Fruit fly (Drosophila melanogaster): ENCODE measurements around the gene CG8043.

Gene CG8043

DNA sequence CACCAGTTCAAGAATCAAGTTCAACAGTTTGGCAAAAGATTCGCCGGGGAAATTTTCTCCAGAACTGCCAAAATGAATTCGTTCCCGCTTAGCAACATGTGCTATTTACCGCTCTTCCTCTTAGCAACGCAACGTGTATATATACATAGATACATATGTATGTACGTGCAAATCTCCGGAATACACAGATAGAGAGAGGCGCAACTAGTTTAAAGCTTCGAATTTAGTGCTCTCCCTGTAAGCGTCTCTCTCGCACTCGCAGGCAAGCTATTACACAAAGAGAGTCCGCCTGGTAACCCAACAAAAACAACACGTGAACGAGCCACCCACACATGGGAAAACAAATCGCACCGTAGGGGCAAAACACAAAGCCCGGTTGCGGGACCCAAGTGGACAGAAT is 18.0 kb upstream of the CG8043 start:
- no peak for TF ChIP-seq CG1024 (GFP tag; IDR thresholded peaks at IDR 0.05)
- no peak for TF ChIP-seq ranshi (GFP tag; IDR thresholded peaks at IDR 0.05)
- TF ChIP-seq tin (GFP tag; optimal IDR thresholded peaks at IDR 0.05), result no peak
- TF ChIP-seq chinmo (GFP tag; IDR thresholded peaks at IDR 0.05; ENCODE audit: partially characterized antibody), result 0 out of 4 replicates have a peak, but pooled peaks have one; percentile 27
- TF ChIP-seq vvl (GFP tag; IDR thresholded peaks at IDR 0.05), result 0 out of 2 replicates have a peak, but pooled peaks have one; percentile 12
- TF ChIP-seq ERR (GFP tag; optimal IDR thresholded peaks at IDR 0.05), result no peak
- no peak for TF ChIP-seq Dek (tag; optimal IDR thresholded peaks at IDR 0.05)
- no peak for TF ChIP-seq vfl (GFP tag; optimal IDR thresholded peaks at IDR 0.05)
- no peak for TF ChIP-seq CG3281 (GFP tag; optimal IDR thresholded peaks at IDR 0.05)
- TF ChIP-seq Dll (GFP tag; IDR thresholded peaks at IDR 0.05; ENCODE audit: partially characterized antibody), result no peak
- TF ChIP-seq CG9876 (GFP tag; optimal IDR thresholded peaks at IDR 0.05), result no peak
- no peak for TF ChIP-seq pita (GFP tag; optimal IDR thresholded peaks at IDR 0.05)
- no peak for TF ChIP-seq fru (optimal IDR thresholded peaks at IDR 0.05)
- no peak for TF ChIP-seq ewg (GFP tag; optimal IDR thresholded peaks at IDR 0.05)
- TF ChIP-seq CG14667 (GFP tag; IDR thresholded peaks at IDR 0.05), result no peak
- TF ChIP-seq CG7987 (GFP tag; optimal IDR thresholded peaks at IDR 0.05), result no peak
- TF ChIP-seq CG6813 (GFP tag; optimal IDR thresholded peaks at IDR 0.05), result no peak
- no peak for TF ChIP-seq CG33213 (GFP tag; optimal IDR thresholded peaks at IDR 0.05)
- no peak for TF ChIP-seq crc (GFP tag; optimal IDR thresholded peaks at IDR 0.05)
- TF ChIP-seq Hey (tag; optimal IDR thresholded peaks at IDR 0.05), result no peak
- no peak for TF ChIP-seq sens (GFP tag)
- no peak for TF ChIP-seq CG15073 (GFP tag; optimal IDR thresholded peaks at IDR 0.05)
- no peak for TF ChIP-seq dpn (GFP tag; optimal IDR thresholded peaks at IDR 0.05)
- no peak for TF ChIP-seq tll (GFP tag; optimal IDR thresholded peaks at IDR 0.05)
- TF ChIP-seq CG7928 (GFP tag; optimal IDR thresholded peaks at IDR 0.05), result no peak
- no peak for TF ChIP-seq sob (GFP tag; IDR thresholded peaks at IDR 0.05)
- no peak for TF ChIP-seq CG31365 (tag; optimal IDR thresholded peaks at IDR 0.05)
- TF ChIP-seq CG15514 (GFP tag; optimal IDR thresholded peaks at IDR 0.05), result no peak
- TF ChIP-seq CG12769 (tag; optimal IDR thresholded peaks at IDR 0.05), result peak; percentile 76
- peak; percentile 71 to 80 for TF ChIP-seq Trl (optimal IDR thresholded peaks at IDR 0.05)
- no peak for TF ChIP-seq Trl (GFP tag; optimal IDR thresholded peaks at IDR 0.05)
- no peak for TF ChIP-seq pzg (GFP tag; optimal IDR thresholded peaks at IDR 0.05)
- TF ChIP-seq sd (tag; optimal IDR thresholded peaks at IDR 0.05), result no peak
- TF ChIP-seq CG14860 (GFP tag; IDR thresholded peaks at IDR 0.05; ENCODE audit: partially characterized antibody), result no peak
- TF ChIP-seq sens-2 (GFP tag; IDR thresholded peaks at IDR 0.05), result no peak
- TF ChIP-seq Max (GFP tag; optimal IDR thresholded peaks at IDR 0.05), result no peak
- no peak for TF ChIP-seq Dbx (GFP tag; IDR thresholded peaks at IDR 0.05)
- no peak for TF ChIP-seq CG6689 (GFP tag; IDR thresholded peaks at IDR 0.05)
- TF ChIP-seq caup (GFP tag; optimal IDR thresholded peaks at IDR 0.05; ENCODE audit: severe bottlenecking), result no peak
- TF ChIP-seq az2 (GFP tag; optimal IDR thresholded peaks at IDR 0.05), result no peak
- TF ChIP-seq Mes4 (GFP tag; optimal IDR thresholded peaks at IDR 0.05), result no peak
- TF ChIP-seq pb (GFP tag; optimal IDR thresholded peaks at IDR 0.05), result no peak
- no peak for TF ChIP-seq CG2120 (GFP tag; optimal IDR thresholded peaks at IDR 0.05)
- no peak for TF ChIP-seq MESR4 (GFP tag; optimal IDR thresholded peaks at IDR 0.05)
- no peak for TF ChIP-seq Dip3 (GFP tag; optimal IDR thresholded peaks at IDR 0.05)
- TF ChIP-seq Chrac-16 (GFP tag; optimal IDR thresholded peaks at IDR 0.05), result no peak
- TF ChIP-seq CG12299 (tag; optimal IDR thresholded peaks at IDR 0.05), result no peak
- TF ChIP-seq disco-r (GFP tag; optimal IDR thresholded peaks at IDR 0.05), result no peak
- no peak for TF ChIP-seq CG17612 (GFP tag; IDR thresholded peaks at IDR 0.05)
- no peak for TF ChIP-seq CG3847 (GFP tag; IDR thresholded peaks at IDR 0.05)
- TF ChIP-seq ase (GFP tag; IDR thresholded peaks at IDR 0.05), result no peak
- peak; percentile 13; the same call in 1 of the 2 replicates for TF ChIP-seq CG10321 (GFP tag; IDR thresholded peaks at IDR 0.05)
- peak; percentile 16; the same call in 1 of the 2 replicates for TF ChIP-seq bowl (GFP tag; IDR thresholded peaks at IDR 0.05)
